Worm (Caenorhabditis elegans): Measurements from ENCODE around the gene lgc-41.

ce11 chrX:10505193-10505592, 51.1 kb downstream of the lgc-41 start:
- TF ChIP-seq lsy-2 (tag; optimal IDR thresholded peaks at IDR 0.05) (peak; percentile 85), lin-13 (tag; optimal IDR thresholded peaks at IDR 0.05) (no peak), unc-62 (GFP tag; optimal IDR thresholded peaks at IDR 0.05) (no peak)

Measured in whole organism, mixed stage, embryonic.